Worm (Caenorhabditis elegans): ENCODE data around the gene F48F5.6.

Gene F48F5.6

ce11 chrV:20457155-20457554, 4.2 kb upstream of the F48F5.6 start (continued):
- TF ChIP-seq bed-1 (GFP tag; IDR thresholded peaks at IDR 0.05) (no peak), Y95B8A.8 (GFP tag; IDR thresholded peaks at IDR 0.05) (no peak)

ce11 chrV:20455637-20456036, 2.7 kb upstream of the F48F5.6 start:
- TF ChIP-seq snpc-4 (GFP tag; optimal IDR thresholded peaks at IDR 0.05) (peak; percentile 77), snpc-4 (tag; optimal IDR thresholded peaks at IDR 0.05) (peak; percentile 85 to 96 (median 90)), ceh-40 (GFP tag; IDR thresholded peaks at IDR 0.05) (no peak), him-1 (tag; optimal IDR thresholded peaks at IDR 0.05) (no peak), unc-62 (GFP tag; optimal IDR thresholded peaks at IDR 0.05) (no peak), hmg-1.2 (GFP tag; IDR thresholded peaks at IDR 0.05) (peak; percentile 48)

ce11 chrV:20453811-20454210, 827 bp upstream of the F48F5.6 start, which contains the start of gene srd-70:
Gene srd-70 (plus strand): TSS chrV:20454111.
- TF ChIP-seq xnd-1 (tag; optimal IDR thresholded peaks at IDR 0.05) (no peak), madf-8 (GFP tag; conservative IDR thresholded peaks at IDR 0.05) (no peak), F37B4.10 (GFP tag; IDR thresholded peaks at IDR 0.05) (no peak), nfya-1 (tag; optimal IDR thresholded peaks at IDR 0.05; ENCODE audit: borderline replicate concordance, insufficient read depth) (no peak), cebp-2 (GFP tag; IDR thresholded peaks at IDR 0.05) (no peak), zfh-2 (GFP tag; conservative IDR thresholded peaks at IDR 0.05) (no peak), ztf-25 (GFP tag; IDR thresholded peaks at IDR 0.05) (no peak), mel-28 (tag; optimal IDR thresholded peaks at IDR 0.05; ENCODE audit: borderline replicate concordance) (no peak), madf-10 (tag; optimal IDR thresholded peaks at IDR 0.05) (no peak), F49E8.2 (tag; optimal IDR thresholded peaks at IDR 0.05; ENCODE audit: insufficient read depth) (no peak), chd-7 (tag; optimal IDR thresholded peaks at IDR 0.05) (no peak), hlh-26 (GFP tag; conservative IDR thresholded peaks at IDR 0.05) (no peak), ama-1 (optimal IDR thresholded peaks at IDR 0.05) (no peak), ama-1 (GFP tag; optimal IDR thresholded peaks at IDR 0.05) (no peak), B0035.1 (tag; optimal IDR thresholded peaks at IDR 0.05) (no peak)

- TF ChIP-seq athp-1 (tag; optimal IDR thresholded peaks at IDR 0.05): no peak
- TF ChIP-seq F57A8.1 (GFP tag; optimal IDR thresholded peaks at IDR 0.05): no peak
- no peak for TF ChIP-seq madf-3 (GFP tag; IDR thresholded peaks at IDR 0.05)
- no peak for TF ChIP-seq snpc-1.1 (tag; optimal IDR thresholded peaks at IDR 0.05; ENCODE audit: insufficient read depth)
- no peak for TF ChIP-seq nhr-120 (GFP tag; IDR thresholded peaks at IDR 0.05)
- no peak for TF ChIP-seq somi-1 (GFP tag; optimal IDR thresholded peaks at IDR 0.05)
- no peak for TF ChIP-seq ZK185.1 (tag; optimal IDR thresholded peaks at IDR 0.05; ENCODE audit: poor library complexity, severe bottlenecking)
- TF ChIP-seq F22D6.2 (tag; optimal IDR thresholded peaks at IDR 0.05): no peak
- no peak for TF ChIP-seq ztf-3 (GFP tag; optimal IDR thresholded peaks at IDR 0.05)
- no peak for TF ChIP-seq pbrm-1 (GFP tag; IDR thresholded peaks at IDR 0.05)
Observed at ce11 chrV:20451793-20452192, 1.2 kb downstream of the F48F5.6 start.

- TF ChIP-seq F57C9.4 (tag; optimal IDR thresholded peaks at IDR 0.05) (no peak), zfh-2 (GFP tag; conservative IDR thresholded peaks at IDR 0.05) (peak; percentile 83)
Observed at ce11 chrV:20445898-20446297, 7.1 kb downstream of the F48F5.6 start.
